Worm (Caenorhabditis elegans) whole organism, L2 larva: ENCODE results near the gene C25G6.3.

Source experiments
- ama-1 ChIP-seq: fragments of 150-350 bp; optimal IDR thresholded peaks from 2 replicates; lab custom pipeline; 2018; ENCODE audit warnings: inconsistent platforms
- elt-1 ChIP-seq: fragments of 150-350 bp; optimal IDR thresholded peaks from 2 replicates; lab custom pipeline; 2014; ENCODE audit warnings: missing biosample characterization, missing genetic modification characterization
- lin-39 ChIP-seq: fragments of 150-350 bp; optimal IDR thresholded peaks from 2 replicates; lab custom pipeline; 2014; ENCODE audit warnings: missing biosample characterization, missing genetic modification reagents, missing genetic modification characterization
- mdl-1 ChIP-seq, 2 experiments: fragments of 150-350 bp in 1 of 2; sonication (generic microtip) in 1 of 2; optimal IDR thresholded peaks; 2 replicates each; lab custom pipeline; 2017; ENCODE audit warnings: missing biosample characterization in 2 of 2, missing genetic modification characterization in 2 of 2
- nhr-23 ChIP-seq: fragments of 150-350 bp; optimal IDR thresholded peaks from 2 replicates; lab custom pipeline; 2014; ENCODE audit warnings: missing biosample characterization, missing genetic modification reagents, missing genetic modification characterization
- nhr-237 ChIP-seq: fragments of 150-350 bp; optimal IDR thresholded peaks from 2 replicates; lab custom pipeline; 2014; ENCODE audit warnings: missing biosample characterization, missing genetic modification characterization
- nhr-25 ChIP-seq: fragments of 150-350 bp; sonication (generic microtip); optimal IDR thresholded peaks from 3 replicates; lab custom pipeline; 2014; ENCODE audit warnings: missing biosample characterization, missing genetic modification characterization
- nhr-77 ChIP-seq: fragments of 150-350 bp; optimal IDR thresholded peaks from 2 replicates; lab custom pipeline; 2014; ENCODE audit warnings: missing biosample characterization, missing genetic modification characterization
- snpc-4 ChIP-seq: fragments of 150-350 bp; optimal IDR thresholded peaks from 2 replicates; lab custom pipeline; 2014; ENCODE audit warnings: missing biosample characterization, missing genetic modification characterization
- unc-39 ChIP-seq: fragments of 150-350 bp; optimal IDR thresholded peaks from 2 replicates; lab custom pipeline; 2014; ENCODE audit warnings: missing biosample characterization, missing genetic modification characterization
- unc-62 ChIP-seq: fragments of 150-350 bp; optimal IDR thresholded peaks from 2 replicates; lab custom pipeline; 2014; ENCODE audit warnings: missing biosample characterization, missing genetic modification reagents, missing genetic modification characterization

DNA sequence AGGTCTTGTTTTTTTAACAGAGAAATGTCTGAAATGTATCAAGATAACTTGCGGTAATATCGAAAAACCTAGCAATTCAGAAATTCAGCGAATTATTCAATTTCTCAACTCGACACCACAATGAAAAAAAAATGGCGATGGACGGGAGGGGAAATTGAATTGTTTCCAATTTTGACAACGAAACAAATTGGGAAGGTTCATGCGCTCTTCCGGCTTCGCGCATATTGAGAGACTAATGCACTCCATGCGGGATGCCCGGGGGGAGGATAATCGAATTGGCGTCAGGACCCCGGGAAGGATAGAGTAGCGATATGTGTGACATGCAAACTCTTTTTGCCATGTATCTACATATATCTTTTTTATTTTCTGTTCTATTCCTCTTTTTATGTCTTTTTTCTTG is 26.6 kb upstream of the C25G6.3 start:
- TF ChIP-seq unc-62 (GFP tag; lab: Kevin White, UChicago): no peak
- no peak for TF ChIP-seq elt-1 (tag; lab: Kevin White, UChicago)
- TF ChIP-seq nhr-23 (tag; lab: Kevin White, UChicago): no peak
- TF ChIP-seq snpc-4 (tag; lab: Kevin White, UChicago): no peak
- no peak for TF ChIP-seq nhr-77
- no peak for TF ChIP-seq nhr-237 (tag; lab: Kevin White, UChicago)
- TF ChIP-seq lin-39: no peak
- TF ChIP-seq mdl-1 (tag; optimal IDR thresholded peaks at IDR 0.05; lab: Kevin White, UChicago): no peak
- no peak for TF ChIP-seq ama-1 (lab: Kevin White, UChicago)
- no peak for TF ChIP-seq nhr-25
- no peak for TF ChIP-seq unc-39
